Worm (Caenorhabditis elegans): Measurements from ENCODE around the gene srbc-65.

- TF ChIP-seq F10B5.3 (tag; optimal IDR thresholded peaks at IDR 0.05): no peak
- TF ChIP-seq ceh-62 (tag; optimal IDR thresholded peaks at IDR 0.05): no peak
- TF ChIP-seq nhr-237 (tag; optimal IDR thresholded peaks at IDR 0.05): no peak
- no peak for TF ChIP-seq tra-1 (GFP tag; IDR thresholded peaks at IDR 0.05)
- no peak for TF ChIP-seq unc-62 (GFP tag; optimal IDR thresholded peaks at IDR 0.05 in 1 of 2)
- TF ChIP-seq unc-62 (tag; optimal IDR thresholded peaks at IDR 0.05): no peak
- no peak for TF ChIP-seq nhr-25 (tag; optimal IDR thresholded peaks at IDR 0.05; ENCODE audit: borderline replicate concordance, insufficient read depth)
- no peak for TF ChIP-seq ama-1 (optimal IDR thresholded peaks at IDR 0.05)
- no peak for TF ChIP-seq aha-1 (tag)
- TF ChIP-seq ceh-82 (tag; optimal IDR thresholded peaks at IDR 0.05): no peak
- TF ChIP-seq nhr-76 (tag; optimal IDR thresholded peaks at IDR 0.05): no peak
- TF ChIP-seq nhr-6 (tag; optimal IDR thresholded peaks at IDR 0.05): no peak
- no peak for TF ChIP-seq skn-1 (tag; optimal IDR thresholded peaks at IDR 0.05)
- TF ChIP-seq madf-5 (GFP tag; IDR thresholded peaks at IDR 0.05): no peak
- TF ChIP-seq daf-12 (tag; optimal IDR thresholded peaks at IDR 0.05): no peak
Observed at ce11 chrV:16508667-16509066, 42.1 kb upstream of the srbc-65 start, which contains the start of gene srr-3.
